Worm (Caenorhabditis elegans) whole organism, L1 larva: Measurements from ENCODE around the gene gst-35.
A peak's percentile ranks its signal among the peaks of the same experiment; 100 is the strongest.

Experiments used
- F16B12.6 ChIP-seq: fragments of 150-350 bp; optimal IDR thresholded peaks from 2 replicates; lab custom pipeline; 2014; ENCODE audit warnings: missing biosample characterization, missing genetic modification characterization
- aly-2 ChIP-seq: fragments of 150-350 bp; optimal IDR thresholded peaks from 2 replicates; lab custom pipeline; 2014; ENCODE audit warnings: missing biosample characterization, missing genetic modification characterization
- blmp-1 ChIP-seq: fragments of 150-350 bp; optimal IDR thresholded peaks from 2 replicates; lab custom pipeline; 2014; ENCODE audit warnings: missing biosample characterization, missing genetic modification characterization
- ces-1 ChIP-seq: fragments of 150-350 bp; optimal IDR thresholded peaks from 2 replicates; lab custom pipeline; 2014; ENCODE audit warnings: missing biosample characterization, missing genetic modification reagents, missing genetic modification characterization
- dsc-1 ChIP-seq: sonication (generic microtip); optimal IDR thresholded peaks from 2 replicates; lab custom pipeline; 2016; ENCODE audit warnings: mild to moderate bottlenecking, missing genetic modification characterization, missing compliant biosample characterization
- efl-1 ChIP-seq, 4 experiments: fragments of 150-350 bp; optimal IDR thresholded peaks in 3 of 4; peaks in 1 of 4; 1 replicate in 1 of 4; 2 replicates in 3 of 4; lab custom pipeline; 2014; ENCODE audit warnings: missing biosample characterization in 2 of 4, missing genetic modification characterization in 2 of 4, missing genetic modification reagents in 2 of 4
- egl-27 ChIP-seq, 2 experiments: fragments of 150-350 bp in 1 of 2; sonication (generic microtip); optimal IDR thresholded peaks; 3 replicates each; lab custom pipeline; 2017 to 2018; ENCODE audit warnings: missing biosample characterization in 2 of 2, missing genetic modification characterization in 2 of 2, missing genetic modification reagents in 2 of 2
- elt-2 ChIP-seq: sonication (generic microtip); optimal IDR thresholded peaks from 2 replicates; lab custom pipeline; 2016; ENCODE audit warnings: missing genetic modification characterization, mild to moderate bottlenecking, inconsistent platforms, missing compliant biosample characterization, missing genetic modification reagents
- fkh-8 ChIP-seq: sonication (generic microtip); optimal IDR thresholded peaks from 2 replicates; lab custom pipeline; 2016; ENCODE audit warnings: mild to moderate bottlenecking, missing genetic modification characterization, missing compliant biosample characterization
- fos-1 ChIP-seq: fragments of 150-350 bp; optimal IDR thresholded peaks from 2 replicates; lab custom pipeline; 2014; ENCODE audit warnings: missing biosample characterization, missing genetic modification characterization
- grh-1 ChIP-seq: fragments of 200-800 bp; sonication (Bioruptor generic); IDR thresholded peaks from 2 replicates; pipeline ENCODE4 v1.3.6; 2022; ENCODE audit warnings: missing genetic modification reagents, missing genetic modification characterization, missing compliant biosample characterization
- hlh-4 ChIP-seq: sonication (generic microtip); optimal IDR thresholded peaks from 2 replicates; lab custom pipeline; 2016; ENCODE audit warnings: mild to moderate bottlenecking, missing genetic modification characterization, missing compliant biosample characterization
- hpl-2 ChIP-seq: fragments of 150-350 bp; optimal IDR thresholded peaks from 2 replicates; lab custom pipeline; 2014; ENCODE audit warnings: missing biosample characterization, missing genetic modification reagents, missing genetic modification characterization
- irx-1 ChIP-seq: sonication (generic microtip); optimal IDR thresholded peaks from 2 replicates; lab custom pipeline; 2016; ENCODE audit warnings: missing genetic modification characterization, missing compliant biosample characterization
- isw-1 ChIP-seq: fragments of 200-800 bp; sonication (Bioruptor generic); IDR thresholded peaks from 2 replicates; pipeline ENCODE4 v1.3.6; 2022; ENCODE audit warnings: missing genetic modification characterization, missing compliant biosample characterization
- jun-1 ChIP-seq: fragments of 150-350 bp; optimal IDR thresholded peaks from 2 replicates; lab custom pipeline; 2014; ENCODE audit warnings: missing biosample characterization, missing genetic modification reagents, missing genetic modification characterization
- lin-13 ChIP-seq: fragments of 150-350 bp; optimal IDR thresholded peaks from 2 replicates; lab custom pipeline; 2014; ENCODE audit warnings: missing biosample characterization, missing genetic modification reagents, missing genetic modification characterization
- lin-14 ChIP-seq: fragments of 200-800 bp; sonication (Bioruptor generic); optimal IDR thresholded peaks from 2 replicates; lab custom pipeline; 2018; ENCODE audit warnings: mild to moderate bottlenecking, missing genetic modification characterization, moderate library complexity, missing compliant biosample characterization
- lin-39 ChIP-seq: fragments of 150-350 bp; optimal IDR thresholded peaks from 2 replicates; lab custom pipeline; 2014; ENCODE audit warnings: missing biosample characterization, missing genetic modification reagents, missing genetic modification characterization
- lsy-2 ChIP-seq, 2 experiments: fragments of 150-350 bp; optimal IDR thresholded peaks; 2 replicates each; lab custom pipeline; 2014; ENCODE audit warnings: missing biosample characterization in 2 of 2, missing genetic modification characterization in 2 of 2
- mdl-1 ChIP-seq, 2 experiments: fragments of 150-350 bp; optimal IDR thresholded peaks; 2 replicates each; lab custom pipeline; 2014 to 2017; ENCODE audit warnings: missing biosample characterization in 2 of 2, missing genetic modification characterization in 2 of 2, inconsistent platforms in 1 of 2
- mef-2 ChIP-seq: fragments of 150-350 bp; optimal IDR thresholded peaks from 2 replicates; lab custom pipeline; 2014; ENCODE audit warnings: missing biosample characterization, missing genetic modification characterization
- nhr-12 ChIP-seq: sonication (generic microtip); optimal IDR thresholded peaks from 2 replicates; lab custom pipeline; 2017; ENCODE audit warnings: missing biosample characterization, missing genetic modification characterization
- nhr-20 ChIP-seq: sonication (generic microtip); optimal IDR thresholded peaks from 2 replicates; lab custom pipeline; 2016; ENCODE audit warnings: mild to moderate bottlenecking, missing genetic modification characterization, missing compliant biosample characterization
- nhr-47 ChIP-seq: sonication (generic microtip); optimal IDR thresholded peaks from 2 replicates; lab custom pipeline; 2016; ENCODE audit warnings: mild to moderate bottlenecking, missing genetic modification characterization, moderate library complexity, missing compliant biosample characterization
- nhr-77 ChIP-seq: fragments of 150-350 bp; optimal IDR thresholded peaks from 2 replicates; lab custom pipeline; 2014; ENCODE audit warnings: missing biosample characterization, missing genetic modification characterization
- nhr-84 ChIP-seq: sonication (generic microtip); optimal IDR thresholded peaks from 2 replicates; lab custom pipeline; 2017; ENCODE audit warnings: missing biosample characterization, missing genetic modification characterization
- nhr-85 ChIP-seq: sonication (generic microtip); peaks from one replicate; lab custom pipeline; 2016; ENCODE audit warnings: missing genetic modification characterization, inconsistent platforms, missing compliant biosample characterization
- pag-3 ChIP-seq: sonication (generic microtip); optimal IDR thresholded peaks from 2 replicates; lab custom pipeline; 2017; ENCODE audit warnings: missing genetic modification characterization, mild to moderate bottlenecking, missing compliant biosample characterization, antibody characterized with exemption, borderline replicate concordance; ENCODE audit not compliant: insufficient read depth
- pax-3 ChIP-seq: fragments of 200-800 bp; sonication (Bioruptor generic); optimal IDR thresholded peaks from 2 replicates; lab custom pipeline; 2018; ENCODE audit warnings: mild to moderate bottlenecking, missing genetic modification characterization, moderate library complexity, missing compliant biosample characterization
- pqm-1 ChIP-seq: sonication (generic microtip); optimal IDR thresholded peaks from 3 replicates; lab custom pipeline; 2017; ENCODE audit warnings: missing biosample characterization, missing genetic modification characterization
- rnt-1 ChIP-seq: sonication (generic microtip); optimal IDR thresholded peaks from 2 replicates; lab custom pipeline; 2016; ENCODE audit warnings: mild to moderate bottlenecking, missing genetic modification characterization, moderate library complexity, missing compliant biosample characterization
- skn-1 ChIP-seq: fragments of 150-350 bp; optimal IDR thresholded peaks from 2 replicates; lab custom pipeline; 2014; ENCODE audit warnings: missing biosample characterization, missing genetic modification characterization
- snu-23 ChIP-seq: sonication (generic microtip); optimal IDR thresholded peaks from 2 replicates; lab custom pipeline; 2016; ENCODE audit warnings: missing genetic modification characterization, missing compliant biosample characterization
- sox-4 ChIP-seq: sonication (generic microtip); optimal IDR thresholded peaks from 2 replicates; lab custom pipeline; 2016; ENCODE audit warnings: missing genetic modification characterization, missing compliant biosample characterization
- sptf-1 ChIP-seq: fragments of 150-350 bp; optimal IDR thresholded peaks from 2 replicates; lab custom pipeline; 2014; ENCODE audit warnings: missing biosample characterization, missing genetic modification characterization
- sup-37 ChIP-seq: fragments of 200-800 bp; sonication (Bioruptor generic); optimal IDR thresholded peaks from 2 replicates; lab custom pipeline; 2018; ENCODE audit warnings: mild to moderate bottlenecking, missing genetic modification characterization, missing compliant biosample characterization
- unc-98 ChIP-seq: fragments of 200-800 bp; sonication (Bioruptor generic); IDR thresholded peaks from 2 replicates; pipeline ENCODE4 v1.3.6; 2022; ENCODE audit warnings: missing genetic modification characterization, missing compliant biosample characterization
- xbp-1 ChIP-seq: sonication (generic microtip); optimal IDR thresholded peaks from 2 replicates; lab custom pipeline; 2016; ENCODE audit warnings: missing genetic modification characterization, missing compliant biosample characterization
- ztf-4 ChIP-seq: fragments of 150-350 bp; optimal IDR thresholded peaks from 2 replicates; lab custom pipeline; 2014; ENCODE audit warnings: missing biosample characterization, missing genetic modification characterization

Gene gst-35

ce11 chrII:15189956-15190355 is 4.8 kb upstream of the gst-35 start (continued):
- TF ChIP-seq hpl-2 (GFP tag; lab: Kevin White, UChicago) (no peak), mef-2 (tag; lab: Kevin White, UChicago) (no peak), nhr-12 (tag; lab: Kevin White, UChicago) (no peak), nhr-47 (tag; lab: Kevin White, UChicago) (peak; percentile 48)

- TF ChIP-seq irx-1 (tag; lab: Kevin White, UChicago): no peak
- no peak for TF ChIP-seq fkh-8 (tag; lab: Kevin White, UChicago)
- no peak for TF ChIP-seq egl-27 (tag; optimal IDR thresholded peaks at IDR 0.05; lab: Kevin White, UChicago)
- TF ChIP-seq hlh-4 (tag; lab: Kevin White, UChicago): no peak
- no peak for TF ChIP-seq ztf-4 (tag; lab: Kevin White, UChicago)
- TF ChIP-seq rnt-1 (tag; lab: Kevin White, UChicago): no peak
- no peak for TF ChIP-seq sptf-1 (tag; lab: Kevin White, UChicago)
- TF ChIP-seq nhr-85 (tag; lab: Kevin White, UChicago): peak; percentile 30
- no peak for TF ChIP-seq lsy-2 (tag; optimal IDR thresholded peaks at IDR 0.05; lab: Kevin White, UChicago)
- no peak for TF ChIP-seq lin-13 (GFP tag; lab: Kevin White, UChicago)
- TF ChIP-seq blmp-1 (tag; lab: Kevin White, UChicago): peak; percentile 2
Observed at ce11 chrII:15183139-15183538, 2.0 kb downstream of the gst-35 start, which contains the start of gene gst-34. Gene gst-34 (minus strand): TSS chrII:15183239.

ce11 chrII:15178494-15178893 is 6.7 kb downstream of the gst-35 start, which contains the start of gene gst-32:
Gene gst-32 (minus strand): TSS chrII:15178594.
- TF ChIP-seq jun-1 (tag; lab: Kevin White, UChicago): no peak
- peak; percentile 22 for TF ChIP-seq nhr-85 (tag; lab: Kevin White, UChicago)

ce11 chrII:15175643-15176042 is 9.5 kb downstream of the gst-35 start, which contains the start of gene Y53F4B.36:
Gene Y53F4B.36 (plus strand): TSS chrII:15175943.
- no peak for TF ChIP-seq fos-1
- TF ChIP-seq elt-2 (tag; lab: Kevin White, UChicago): no peak
- TF ChIP-seq irx-1 (tag; lab: Kevin White, UChicago): no peak
- TF ChIP-seq nhr-12 (tag; lab: Kevin White, UChicago): no peak
- no peak for TF ChIP-seq nhr-20 (tag; lab: Kevin White, UChicago)
- TF ChIP-seq hpl-2 (GFP tag; lab: Kevin White, UChicago): no peak
- no peak for TF ChIP-seq ces-1 (GFP tag; lab: Kevin White, UChicago)
- TF ChIP-seq pqm-1 (tag; lab: Kevin White, UChicago): no peak
- TF ChIP-seq grh-1 (GFP tag; lab: Robert Waterston, UW): no peak

ce11 chrII:15174915-15175548 is 10.2 kb downstream of the gst-35 start, which contains the start of gene gst-31:
Gene gst-31 (minus strand): TSS chrII:15174965.
- TF ChIP-seq snu-23 (peak; percentile 28), fkh-8 (tag; lab: Kevin White, UChicago) (peak; percentile 81), dsc-1 (tag; lab: Kevin White, UChicago) (no peak), blmp-1 (tag; lab: Kevin White, UChicago) (peak; percentile 50), skn-1 (tag; lab: Kevin White, UChicago) (peak; percentile 88), lin-14 (GFP tag; lab: Kevin White, UChicago) (peak; percentile 61), lsy-2 (tag; optimal IDR thresholded peaks at IDR 0.05; lab: Kevin White, UChicago) (peak in 1 of 2 experiments; percentile 16), F16B12.6 (no peak), nhr-84 (no peak)

ce11 chrII:15173174-15173573 is 12.0 kb downstream of the gst-35 start:
- TF ChIP-seq pag-3: no peak
- peak; percentile 34 to 54 for TF ChIP-seq efl-1 (optimal IDR thresholded peaks at IDR 0.05; lab: Kevin White, UChicago)
- peak; percentile 30 to 92 for TF ChIP-seq efl-1 (GFP tag; optimal IDR thresholded peaks at IDR 0.05 in 1 of 2; lab: Kevin White, UChicago)
- no peak for TF ChIP-seq unc-98 (GFP tag; lab: Robert Waterston, UW)
- peak in 1 of 2 experiments; percentile 44 for TF ChIP-seq lsy-2 (tag; optimal IDR thresholded peaks at IDR 0.05; lab: Kevin White, UChicago)
- TF ChIP-seq fos-1: no peak
- TF ChIP-seq aly-2 (tag; lab: Kevin White, UChicago): no peak
- TF ChIP-seq sup-37 (GFP tag; lab: Kevin White, UChicago): no peak
- no peak for TF ChIP-seq pax-3 (tag; lab: Kevin White, UChicago)
- TF ChIP-seq snu-23: peak; percentile 40
- TF ChIP-seq lin-39 (tag; lab: Kevin White, UChicago): no peak
- peak; percentile 98 for TF ChIP-seq skn-1 (tag; lab: Kevin White, UChicago)
- TF ChIP-seq mdl-1 (tag; optimal IDR thresholded peaks at IDR 0.05; lab: Kevin White, UChicago): peak in 1 of 2 experiments; percentile 35
- TF ChIP-seq nhr-77 (tag; lab: Kevin White, UChicago): peak; percentile 27
- TF ChIP-seq isw-1 (GFP tag; lab: Robert Waterston, UW): no peak
- no peak for TF ChIP-seq sox-4 (tag; lab: Kevin White, UChicago)
- TF ChIP-seq hpl-2 (GFP tag; lab: Kevin White, UChicago): no peak
- TF ChIP-seq xbp-1 (tag; lab: Kevin White, UChicago): no peak
